Fruit fly (Drosophila melanogaster) whole organism, pupa: ENCODE results near the gene CG14355.

Experiments used
- CG10348 ChIP-seq: fragments of 200-800 bp; sonication (Bioruptor generic); IDR thresholded peaks from 2 replicates; pipeline ENCODE4 v1.3.6; 2022; ENCODE audit warnings: missing biosample characterization, missing genetic modification characterization
- CG12605 ChIP-seq: fragments of 200-800 bp; sonication (Bioruptor generic); IDR thresholded peaks from 2 replicates; pipeline ENCODE4 v1.3.6; 2022; ENCODE audit warnings: missing biosample characterization, missing genetic modification characterization
- CG13204 ChIP-seq: fragments of 200-800 bp; sonication (Bioruptor generic); optimal IDR thresholded peaks from 2 replicates; lab custom pipeline; 2018; ENCODE audit warnings: missing biosample characterization, mild to moderate bottlenecking, missing genetic modification characterization, moderate library complexity
- CG14655 ChIP-seq: fragments of 200-800 bp; sonication (Bioruptor generic); optimal IDR thresholded peaks from 3 replicates; lab custom pipeline; 2017; ENCODE audit warnings: mild to moderate bottlenecking, missing biosample characterization, missing genetic modification reagents, missing genetic modification characterization
- CG15710 ChIP-seq: fragments of 200-800 bp; sonication (Bioruptor generic); optimal IDR thresholded peaks from 2 replicates; lab custom pipeline; 2018; ENCODE audit warnings: missing biosample characterization, mild to moderate bottlenecking, missing genetic modification characterization, moderate library complexity
- CG17806 ChIP-seq: fragments of 200-800 bp; sonication (Bioruptor generic); optimal IDR thresholded peaks from 2 replicates; lab custom pipeline; 2018; ENCODE audit warnings: missing biosample characterization, mild to moderate bottlenecking, missing genetic modification characterization, moderate library complexity
- CG32121 ChIP-seq: fragments of 200-800 bp; sonication (Bioruptor generic); IDR thresholded peaks from 2 replicates; pipeline ENCODE4 v1.3.6; 2022; ENCODE audit warnings: missing biosample characterization, missing genetic modification characterization
- CG34367 ChIP-seq: fragments of 200-800 bp; sonication (Bioruptor generic); optimal IDR thresholded peaks from 2 replicates; lab custom pipeline; 2018; ENCODE audit warnings: missing biosample characterization, mild to moderate bottlenecking, missing genetic modification characterization
- CG4496 ChIP-seq: fragments of 200-800 bp; sonication (Bioruptor generic); IDR thresholded peaks from 3 replicates; pipeline ENCODE4 v1.3.6; 2022; ENCODE audit warnings: missing biosample characterization, missing genetic modification characterization
- CG8159 ChIP-seq: fragments of 200-800 bp; sonication (Bioruptor generic); optimal IDR thresholded peaks from 3 replicates; lab custom pipeline; 2018; ENCODE audit warnings: missing biosample characterization, mild to moderate bottlenecking, missing genetic modification characterization, moderate library complexity
- CG8301 ChIP-seq: fragments of 200-800 bp; sonication (Bioruptor generic); optimal IDR thresholded peaks from 2 replicates; lab custom pipeline; 2018; ENCODE audit warnings: missing biosample characterization, mild to moderate bottlenecking, missing genetic modification characterization
- CG9948 ChIP-seq: fragments of 200-800 bp; sonication (Bioruptor generic); optimal IDR thresholded peaks from 2 replicates; lab custom pipeline; 2018; ENCODE audit warnings: missing biosample characterization, mild to moderate bottlenecking, missing genetic modification characterization, moderate library complexity
- D1 ChIP-seq: fragments of 200-800 bp; sonication (Bioruptor generic); optimal IDR thresholded peaks from 2 replicates; lab custom pipeline; 2018; ENCODE audit warnings: missing biosample characterization, mild to moderate bottlenecking, missing genetic modification characterization, moderate library complexity
- EcR ChIP-seq: fragments of 200-800 bp; sonication (Bioruptor generic); optimal IDR thresholded peaks from 3 replicates; lab custom pipeline; 2019; ENCODE audit warnings: missing biosample characterization, missing genetic modification characterization, mild to moderate bottlenecking, moderate library complexity, missing genetic modification reagents
- Ets98B ChIP-seq: fragments of 200-800 bp; sonication (Bioruptor generic); IDR thresholded peaks from 2 replicates; pipeline ENCODE4 v1.3.6; 2022; ENCODE audit warnings: missing biosample characterization, missing genetic modification characterization
- Pif1A ChIP-seq: fragments of 200-800 bp; sonication (Bioruptor generic); optimal IDR thresholded peaks from 3 replicates; lab custom pipeline; 2016; ENCODE audit warnings: missing biosample characterization, missing genetic modification characterization
- Pif1B ChIP-seq: fragments of 200-800 bp; sonication (Bioruptor generic); optimal IDR thresholded peaks from 3 replicates; lab custom pipeline; 2016; ENCODE audit warnings: missing biosample characterization, missing genetic modification characterization
- Snoo ChIP-seq: fragments of 200-800 bp; sonication (Bioruptor generic); optimal IDR thresholded peaks from 3 replicates; lab custom pipeline; 2017; ENCODE audit warnings: missing biosample characterization, mild to moderate bottlenecking, missing genetic modification characterization, inconsistent platforms
- fd96Ca ChIP-seq: fragments of 200-800 bp; sonication (Bioruptor generic); IDR thresholded peaks from 3 replicates; pipeline ENCODE4 v1.3.6; 2022; ENCODE audit warnings: missing biosample characterization, missing genetic modification characterization
- gl ChIP-seq: fragments of 200-800 bp; sonication (Bioruptor generic); optimal IDR thresholded peaks from 2 replicates; lab custom pipeline; 2018; ENCODE audit warnings: missing biosample characterization, mild to moderate bottlenecking, missing genetic modification characterization
- rn ChIP-seq: fragments of 200-800 bp; sonication (Bioruptor generic); IDR thresholded peaks from 2 replicates; pipeline ENCODE4 v1.3.6; 2022; ENCODE audit warnings: missing biosample characterization, missing genetic modification characterization

CG14355 gene

dm6 chr3R:14153729-14154128 is 2.0 kb upstream of the CG14355 start, which contains the start of gene Recs1:
TSS of gene Recs1 (minus strand) at chr3R:14153829.
- no peak for TF ChIP-seq CG4496 (GFP tag; lab: Robert Waterston, UW)
- TF ChIP-seq CG8301 (tag; lab: Kevin White, UChicago) = no peak
- no peak for TF ChIP-seq fd96Ca (GFP tag; lab: Robert Waterston, UW)
- TF ChIP-seq CG34367 (tag; lab: Kevin White, UChicago) = no peak
- no peak for TF ChIP-seq CG15710 (tag; lab: Kevin White, UChicago)
- TF ChIP-seq CG9948 (tag; lab: Kevin White, UChicago) = no peak
- no peak for TF ChIP-seq CG12605
- no peak for TF ChIP-seq EcR (GFP tag; lab: Kevin White, UChicago)
- TF ChIP-seq D1 (tag; lab: Kevin White, UChicago) = no peak
- TF ChIP-seq Ets98B = no peak
- no peak for TF ChIP-seq CG14655 (GFP tag; lab: Kevin White, UChicago)

dm6 chr3R:14152550-14152949 is 810 bp upstream of the CG14355 start, which contains the start of gene CG42500:
TSS of gene CG42500 (minus strand) at chr3R:14152650.
- TF ChIP-seq Ets98B (no peak), CG15710 (tag; lab: Kevin White, UChicago) (no peak), EcR (GFP tag; lab: Kevin White, UChicago) (no peak), CG32121 (no peak), D1 (tag; lab: Kevin White, UChicago) (no peak), CG8301 (tag; lab: Kevin White, UChicago) (no peak), Pif1A (GFP tag; lab: Kevin White, UChicago) (no peak), CG12605 (no peak), CG9948 (tag; lab: Kevin White, UChicago) (no peak), rn (GFP tag; lab: Robert Waterston, UW) (no peak), CG8159 (tag; lab: Kevin White, UChicago) (no peak), CG4496 (GFP tag; lab: Robert Waterston, UW) (no peak), CG10348 (GFP tag; lab: Robert Waterston, UW) (no peak), fd96Ca (GFP tag; lab: Robert Waterston, UW) (no peak), Pif1B (GFP tag; lab: Kevin White, UChicago) (no peak), gl (no peak), CG17806 (tag; lab: Kevin White, UChicago) (no peak), CG13204 (GFP tag; lab: Kevin White, UChicago) (no peak), CG34367 (tag; lab: Kevin White, UChicago) (no peak), CG14655 (GFP tag; lab: Kevin White, UChicago) (no peak)

- no peak for TF ChIP-seq Snoo (tag; lab: Kevin White, UChicago)
- TF ChIP-seq CG32121 = no peak
- peak; percentile 52; the same call in 1 of the 2 replicates for TF ChIP-seq CG12605
Observed at dm6 chr3R:14140912-14141311, 10.8 kb downstream of the CG14355 start.

dm6 chr3R:14131972-14132371 is 19.8 kb downstream of the CG14355 start, which contains the start of gene CG14356:
TSS of gene CG14356 (minus strand) at chr3R:14132072.
- TF ChIP-seq D1 (tag; lab: Kevin White, UChicago) (no peak), CG4496 (GFP tag; lab: Robert Waterston, UW) (no peak), Ets98B (no peak), CG15710 (tag; lab: Kevin White, UChicago) (no peak), CG9948 (tag; lab: Kevin White, UChicago) (no peak), CG14655 (GFP tag; lab: Kevin White, UChicago) (no peak), CG8301 (tag; lab: Kevin White, UChicago) (no peak), CG12605 (no peak), Snoo (tag; lab: Kevin White, UChicago) (no peak), CG32121 (no peak), gl (no peak)

- TF ChIP-seq CG12605 (peak; percentile 41; the same call in 1 of the 2 replicates), CG4496 (GFP tag; lab: Robert Waterston, UW) (peak; percentile 89), gl (peak; percentile 46), EcR (GFP tag; lab: Kevin White, UChicago) (no peak), fd96Ca (GFP tag; lab: Robert Waterston, UW) (peak; percentile 65), CG32121 (peak; percentile 90), CG15710 (tag; lab: Kevin White, UChicago) (peak; percentile 91), CG8301 (tag; lab: Kevin White, UChicago) (no peak), CG13204 (GFP tag; lab: Kevin White, UChicago) (no peak), CG17806 (tag; lab: Kevin White, UChicago) (peak; percentile 82), D1 (tag; lab: Kevin White, UChicago) (peak; percentile 89), CG14655 (GFP tag; lab: Kevin White, UChicago) (no peak), Pif1A (GFP tag; lab: Kevin White, UChicago) (peak; percentile 69), CG9948 (tag; lab: Kevin White, UChicago) (peak; percentile 88), CG10348 (GFP tag; lab: Robert Waterston, UW) (peak; percentile 52), rn (GFP tag; lab: Robert Waterston, UW) (peak; percentile 85), Pif1B (GFP tag; lab: Kevin White, UChicago) (peak; percentile 80), CG34367 (tag; lab: Kevin White, UChicago) (peak; percentile 84), CG8159 (tag; lab: Kevin White, UChicago) (peak; percentile 91), Snoo (tag; lab: Kevin White, UChicago) (peak; percentile 83), Ets98B (peak; percentile 85)
- TF ChIP-seq, all 21 proteins: peak for 17
Observed at dm6 chr3R:14125479-14126121, 26.1 kb downstream of the CG14355 start, which contains the start of the genes 140up and Polr2B. TSS of gene 140up (minus strand) at chr3R:14125548. TSS of gene Polr2B (plus strand) at chr3R:14125791.
